Worm (Caenorhabditis elegans) whole organism, midembryonic: ENCODE results near the gene degt-1.

ENCODE experiments used
- T22C8.4 ChIP-seq: fragments of 200-800 bp; sonication (Bioruptor generic); IDR thresholded peaks from 2 replicates; pipeline ENCODE4 v1.3.6; 2022; ENCODE audit warnings: missing genetic modification characterization, missing compliant biosample characterization
- cog-1 ChIP-seq: sonication (generic microtip); optimal IDR thresholded peaks from 2 replicates; lab custom pipeline; 2016; ENCODE audit warnings: missing genetic modification characterization, missing compliant biosample characterization
- flt-1 ChIP-seq: fragments of 200-800 bp; sonication (Bioruptor generic); IDR thresholded peaks from 2 replicates; pipeline ENCODE4 v1.3.6; 2022; ENCODE audit warnings: missing genetic modification characterization, missing compliant biosample characterization
- klf-2 ChIP-seq: fragments of 200-800 bp; sonication (Bioruptor generic); conservative IDR thresholded peaks from 2 replicates; pipeline ENCODE4 v1.3.6; 2022; ENCODE audit warnings: missing genetic modification reagents, missing genetic modification characterization, missing compliant biosample characterization
- med-1 ChIP-seq: sonication (generic microtip); optimal IDR thresholded peaks from 2 replicates; lab custom pipeline; 2017; ENCODE audit warnings: missing genetic modification characterization, mild to moderate bottlenecking, missing compliant biosample characterization, antibody characterized with exemption, missing genetic modification reagents; ENCODE audit not compliant: insufficient read depth
- ref-1 ChIP-seq: fragments of 200-800 bp; sonication (Bioruptor generic); conservative IDR thresholded peaks from 2 replicates; pipeline ENCODE4 v1.3.6; 2022; ENCODE audit warnings: missing genetic modification reagents, missing genetic modification characterization, missing compliant biosample characterization
- tab-1 ChIP-seq: fragments of 200-800 bp; sonication (Bioruptor generic); IDR thresholded peaks from 2 replicates; pipeline ENCODE4 v1.3.6; 2022; ENCODE audit warnings: missing genetic modification characterization, missing compliant biosample characterization
- ztf-23 ChIP-seq: fragments of 200-800 bp; sonication (Bioruptor generic); IDR thresholded peaks from 2 replicates; pipeline ENCODE4 v1.3.6; 2022; ENCODE audit warnings: missing genetic modification reagents, missing genetic modification characterization, missing compliant biosample characterization
- ztf-29 ChIP-seq: fragments of 200-800 bp; sonication (Bioruptor generic); IDR thresholded peaks from 2 replicates; pipeline ENCODE4 v1.3.6; 2022; ENCODE audit warnings: missing genetic modification reagents, missing genetic modification characterization, missing compliant biosample characterization

DNA sequence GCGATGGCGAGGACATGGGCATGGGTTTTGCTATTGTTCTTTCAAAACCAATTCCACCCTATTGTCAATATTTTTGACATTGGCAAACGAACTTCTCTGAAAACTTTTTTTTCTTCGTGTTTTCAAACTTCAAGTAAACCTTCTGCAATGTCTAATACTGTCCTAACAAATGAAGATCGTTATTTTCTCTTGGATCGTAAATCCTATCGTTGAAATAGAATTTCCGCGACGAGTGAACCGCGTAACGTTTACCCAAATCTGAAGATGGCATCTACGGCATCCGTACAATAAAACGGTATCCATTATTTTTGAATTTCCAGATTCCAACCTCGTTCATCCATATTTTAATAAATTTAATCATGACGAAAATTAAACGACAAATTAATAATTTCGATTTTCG, 34.6 kb upstream of the degt-1 start, which contains the start of gene C35A5.5:
- TF ChIP-seq klf-2 (GFP tag; lab: Robert Waterston, UW) (no peak), med-1 (GFP tag; lab: Kevin White, UChicago) (no peak), T22C8.4 (GFP tag; lab: Robert Waterston, UW) (no peak), cog-1 (no peak), tab-1 (GFP tag; lab: Robert Waterston, UW) (no peak), flt-1 (no peak), ztf-29 (no peak), ztf-23 (GFP tag; lab: Robert Waterston, UW) (no peak), ref-1 (no peak)
